Worm (Caenorhabditis elegans) whole organism, L1 larva: ENCODE results near the gene tsn-1.

ENCODE experiments used
- Y116A8C.19 ChIP-seq: sonication (generic microtip); optimal IDR thresholded peaks from 2 replicates; lab custom pipeline; 2016; ENCODE audit warnings: missing compliant biosample characterization, missing genetic modification characterization, borderline replicate concordance
- aha-1 ChIP-seq: fragments of 150-350 bp; optimal IDR thresholded peaks from 2 replicates; lab custom pipeline; 2014; ENCODE audit warnings: missing biosample characterization, missing genetic modification characterization
- alr-1 ChIP-seq: fragments of 200-800 bp; sonication (Bioruptor generic); optimal IDR thresholded peaks from 2 replicates; lab custom pipeline; 2018; ENCODE audit warnings: borderline replicate concordance, mild to moderate bottlenecking, missing genetic modification characterization, missing compliant biosample characterization
- ama-1 ChIP-seq: fragments of 150-350 bp; optimal IDR thresholded peaks from 2 replicates; lab custom pipeline; 2014
- blmp-1 ChIP-seq: fragments of 150-350 bp; optimal IDR thresholded peaks from 2 replicates; lab custom pipeline; 2014; ENCODE audit warnings: missing biosample characterization, missing genetic modification characterization
- ceh-8 ChIP-seq: fragments of 200-800 bp; sonication (Bioruptor generic); optimal IDR thresholded peaks from 2 replicates; lab custom pipeline; 2018; ENCODE audit warnings: mild to moderate bottlenecking, missing genetic modification characterization, moderate library complexity, missing compliant biosample characterization
- ceh-82 ChIP-seq, 3 experiments: fragments of 150-350 bp in 1 of 3; sonication (generic microtip) in 2 of 3; optimal IDR thresholded peaks; 2 replicates each; lab custom pipeline; 2014 to 2017; ENCODE audit warnings: missing biosample characterization in 3 of 3, missing genetic modification characterization in 3 of 3
- dpl-1 ChIP-seq, 3 experiments: fragments of 150-350 bp in 2 of 3; sonication (generic microtip) in 1 of 3; optimal IDR thresholded peaks; 2 replicates each; lab custom pipeline; 2014 to 2017; ENCODE audit warnings: missing biosample characterization in 3 of 3, missing genetic modification characterization in 3 of 3, missing genetic modification reagents in 3 of 3
- dsc-1 ChIP-seq: sonication (generic microtip); optimal IDR thresholded peaks from 2 replicates; lab custom pipeline; 2016; ENCODE audit warnings: mild to moderate bottlenecking, missing genetic modification characterization, missing compliant biosample characterization
- efl-1 ChIP-seq, 4 experiments: fragments of 150-350 bp; optimal IDR thresholded peaks in 3 of 4; peaks in 1 of 4; 1 replicate in 1 of 4; 2 replicates in 3 of 4; lab custom pipeline; 2014; ENCODE audit warnings: missing biosample characterization in 2 of 4, missing genetic modification characterization in 2 of 4, missing genetic modification reagents in 2 of 4
- efl-3 ChIP-seq: fragments of 200-800 bp; sonication (Bioruptor generic); optimal IDR thresholded peaks from 2 replicates; lab custom pipeline; 2018; ENCODE audit warnings: mild to moderate bottlenecking, missing genetic modification characterization, missing compliant biosample characterization
- egl-13 ChIP-seq: sonication (generic microtip); optimal IDR thresholded peaks from 2 replicates; lab custom pipeline; 2016; ENCODE audit warnings: missing genotype, missing genetic modification reagents, missing genetic modification characterization, missing compliant biosample characterization
- egl-27 ChIP-seq, 2 experiments: fragments of 150-350 bp in 1 of 2; sonication (generic microtip); optimal IDR thresholded peaks; 3 replicates each; lab custom pipeline; 2017 to 2018; ENCODE audit warnings: missing biosample characterization in 2 of 2, missing genetic modification characterization in 2 of 2, missing genetic modification reagents in 2 of 2
- elt-2 ChIP-seq: sonication (generic microtip); optimal IDR thresholded peaks from 2 replicates; lab custom pipeline; 2016; ENCODE audit warnings: missing genetic modification characterization, mild to moderate bottlenecking, inconsistent platforms, missing compliant biosample characterization, missing genetic modification reagents
- grh-1 ChIP-seq: fragments of 200-800 bp; sonication (Bioruptor generic); IDR thresholded peaks from 2 replicates; pipeline ENCODE4 v1.3.6; 2022; ENCODE audit warnings: missing genetic modification reagents, missing genetic modification characterization, missing compliant biosample characterization
- hlh-17 ChIP-seq: fragments of 200-800 bp; sonication (Bioruptor generic); optimal IDR thresholded peaks from 2 replicates; lab custom pipeline; 2018; ENCODE audit warnings: missing genetic modification characterization, mild to moderate bottlenecking, missing compliant biosample characterization, moderate library complexity, borderline replicate concordance
- hpl-2 ChIP-seq: fragments of 150-350 bp; optimal IDR thresholded peaks from 2 replicates; lab custom pipeline; 2014; ENCODE audit warnings: missing biosample characterization, missing genetic modification reagents, missing genetic modification characterization
- jun-1 ChIP-seq: fragments of 150-350 bp; optimal IDR thresholded peaks from 2 replicates; lab custom pipeline; 2014; ENCODE audit warnings: missing biosample characterization, missing genetic modification reagents, missing genetic modification characterization
- lin-14 ChIP-seq: fragments of 200-800 bp; sonication (Bioruptor generic); optimal IDR thresholded peaks from 2 replicates; lab custom pipeline; 2018; ENCODE audit warnings: mild to moderate bottlenecking, missing genetic modification characterization, moderate library complexity, missing compliant biosample characterization
- lin-15B ChIP-seq: fragments of 150-350 bp; sonication (generic microtip); optimal IDR thresholded peaks from 3 replicates; lab custom pipeline; 2014; ENCODE audit warnings: missing biosample characterization, missing genetic modification characterization
- lin-35 ChIP-seq, 2 experiments: fragments of 150-350 bp; optimal IDR thresholded peaks; 2 replicates each; lab custom pipeline; 2014; ENCODE audit warnings: missing biosample characterization in 2 of 2, missing genetic modification characterization in 2 of 2, missing genetic modification reagents in 2 of 2
- lir-3 ChIP-seq: sonication (generic microtip); optimal IDR thresholded peaks from 2 replicates; lab custom pipeline; 2016; ENCODE audit warnings: mild to moderate bottlenecking, missing genetic modification characterization, moderate library complexity, missing compliant biosample characterization; ENCODE audit not compliant: poor library complexity
- lsy-2 ChIP-seq, 2 experiments: fragments of 150-350 bp; optimal IDR thresholded peaks; 2 replicates each; lab custom pipeline; 2014; ENCODE audit warnings: missing biosample characterization in 2 of 2, missing genetic modification characterization in 2 of 2
- mdl-1 ChIP-seq, 2 experiments: fragments of 150-350 bp; optimal IDR thresholded peaks; 2 replicates each; lab custom pipeline; 2014 to 2017; ENCODE audit warnings: missing biosample characterization in 2 of 2, missing genetic modification characterization in 2 of 2, inconsistent platforms in 1 of 2
- mef-2 ChIP-seq: fragments of 150-350 bp; optimal IDR thresholded peaks from 2 replicates; lab custom pipeline; 2014; ENCODE audit warnings: missing biosample characterization, missing genetic modification characterization
- mep-1 ChIP-seq: fragments of 150-350 bp; optimal IDR thresholded peaks from 2 replicates; lab custom pipeline; 2014; ENCODE audit warnings: missing biosample characterization, missing genetic modification characterization
- nhr-11 ChIP-seq: fragments of 150-350 bp; optimal IDR thresholded peaks from 2 replicates; lab custom pipeline; 2014; ENCODE audit warnings: missing biosample characterization, missing genetic modification characterization
- nhr-19 ChIP-seq: fragments of 200-800 bp; sonication (Bioruptor generic); conservative IDR thresholded peaks from 2 replicates; pipeline ENCODE4 v1.3.6; 2022; ENCODE audit warnings: missing genetic modification characterization, missing compliant biosample characterization
- nhr-20 ChIP-seq: sonication (generic microtip); optimal IDR thresholded peaks from 2 replicates; lab custom pipeline; 2016; ENCODE audit warnings: mild to moderate bottlenecking, missing genetic modification characterization, missing compliant biosample characterization
- nhr-237 ChIP-seq: fragments of 150-350 bp; optimal IDR thresholded peaks from 2 replicates; lab custom pipeline; 2014; ENCODE audit warnings: missing biosample characterization, missing genetic modification characterization
- nhr-71 ChIP-seq: sonication (generic microtip); optimal IDR thresholded peaks from 2 replicates; lab custom pipeline; 2016; ENCODE audit warnings: mild to moderate bottlenecking, missing genetic modification characterization, moderate library complexity, missing compliant biosample characterization
- nhr-76 ChIP-seq: sonication (generic microtip); optimal IDR thresholded peaks from 2 replicates; lab custom pipeline; 2017; ENCODE audit warnings: missing biosample characterization, missing genetic modification characterization
- nhr-84 ChIP-seq: sonication (generic microtip); optimal IDR thresholded peaks from 2 replicates; lab custom pipeline; 2017; ENCODE audit warnings: missing biosample characterization, missing genetic modification characterization
- nhr-85 ChIP-seq: sonication (generic microtip); peaks from one replicate; lab custom pipeline; 2016; ENCODE audit warnings: missing genetic modification characterization, inconsistent platforms, missing compliant biosample characterization
- pag-3 ChIP-seq: sonication (generic microtip); optimal IDR thresholded peaks from 2 replicates; lab custom pipeline; 2017; ENCODE audit warnings: missing genetic modification characterization, mild to moderate bottlenecking, missing compliant biosample characterization, antibody characterized with exemption, borderline replicate concordance; ENCODE audit not compliant: insufficient read depth
- pqm-1 ChIP-seq: sonication (generic microtip); optimal IDR thresholded peaks from 3 replicates; lab custom pipeline; 2017; ENCODE audit warnings: missing biosample characterization, missing genetic modification characterization
- skn-1 ChIP-seq: fragments of 150-350 bp; optimal IDR thresholded peaks from 2 replicates; lab custom pipeline; 2014; ENCODE audit warnings: missing biosample characterization, missing genetic modification characterization
- snu-23 ChIP-seq: sonication (generic microtip); optimal IDR thresholded peaks from 2 replicates; lab custom pipeline; 2016; ENCODE audit warnings: missing genetic modification characterization, missing compliant biosample characterization
- sox-4 ChIP-seq: sonication (generic microtip); optimal IDR thresholded peaks from 2 replicates; lab custom pipeline; 2016; ENCODE audit warnings: missing genetic modification characterization, missing compliant biosample characterization
- swsn-7 ChIP-seq: sonication (generic microtip); optimal IDR thresholded peaks from 2 replicates; lab custom pipeline; 2016; ENCODE audit warnings: missing genetic modification characterization, missing compliant biosample characterization
- tbx-2 ChIP-seq: sonication (generic microtip); optimal IDR thresholded peaks from 2 replicates; lab custom pipeline; 2016; ENCODE audit warnings: missing genetic modification characterization, missing compliant biosample characterization
- unc-86 ChIP-seq: sonication (generic microtip); optimal IDR thresholded peaks from 2 replicates; lab custom pipeline; 2016; ENCODE audit warnings: missing genetic modification characterization, missing compliant biosample characterization
- ztf-4 ChIP-seq: fragments of 150-350 bp; optimal IDR thresholded peaks from 2 replicates; lab custom pipeline; 2014; ENCODE audit warnings: missing biosample characterization, missing genetic modification characterization

tsn-1 gene

DNA sequence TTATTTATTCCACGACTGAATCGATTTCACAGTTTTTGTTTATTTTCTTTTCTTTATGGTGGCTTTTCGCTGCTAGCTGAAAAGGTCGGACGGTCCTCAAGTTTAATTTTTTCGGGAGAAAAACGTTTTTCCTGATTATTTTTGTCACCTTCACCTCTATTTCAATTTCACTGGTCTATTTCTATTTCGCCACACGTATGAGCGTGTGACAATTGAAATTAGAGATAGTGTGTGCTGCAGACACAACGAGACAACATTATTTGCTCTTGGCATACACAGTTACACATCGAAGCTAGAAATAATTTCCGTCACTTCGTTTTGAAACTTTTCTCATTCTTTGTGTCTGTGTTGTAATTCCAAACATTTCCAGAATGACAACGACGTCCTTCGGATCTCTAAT, 9.1 kb downstream of the tsn-1 start, which contains the start of gene F41C3.8:
Gene F41C3.8 (plus strand): TSS at position 371 of the 400 bp plus-strand sequence.
- TF ChIP-seq sox-4: no peak
- TF ChIP-seq egl-13: no peak
- TF ChIP-seq elt-2 (tag; lab: Kevin White, UChicago): peak; percentile 33
- TF ChIP-seq lir-3 (tag; lab: Kevin White, UChicago): no peak
- TF ChIP-seq lin-35 (GFP tag; optimal IDR thresholded peaks at IDR 0.05; lab: Kevin White, UChicago): peak in 1 of 2 experiments; percentile 21

DNA sequence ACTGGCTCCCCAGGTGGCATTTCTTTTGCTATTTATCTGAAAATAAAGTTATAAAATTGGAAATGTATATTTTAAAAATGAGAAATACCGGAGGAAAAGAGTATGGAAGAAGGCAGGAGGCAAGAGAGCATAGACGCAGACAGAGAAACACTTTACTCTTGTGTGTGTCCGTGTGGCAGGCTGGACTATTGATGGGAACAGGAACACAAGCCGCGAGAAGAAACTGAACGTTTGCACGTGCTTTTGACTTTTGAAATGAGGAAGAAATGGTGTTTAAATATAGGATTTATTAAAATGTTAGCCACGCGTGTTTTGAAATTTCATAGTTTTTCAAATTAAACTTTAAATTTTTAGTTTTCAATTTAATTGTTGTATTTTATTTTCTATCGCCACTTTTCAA, 19.5 kb downstream of the tsn-1 start, which contains the start of gene F10G7.10:
Gene F10G7.10 (minus strand): TSS at position 145 of the 400 bp plus-strand sequence.
- no peak for TF ChIP-seq efl-1 (optimal IDR thresholded peaks at IDR 0.05; lab: Kevin White, UChicago)
- no peak for TF ChIP-seq efl-1 (GFP tag; optimal IDR thresholded peaks at IDR 0.05 in 1 of 2; lab: Kevin White, UChicago)
- TF ChIP-seq mef-2: no peak
- TF ChIP-seq ceh-82 (tag; optimal IDR thresholded peaks at IDR 0.05; lab: Kevin White, UChicago): no peak
- TF ChIP-seq nhr-85 (tag; lab: Kevin White, UChicago): no peak
- TF ChIP-seq nhr-84 (tag; lab: Kevin White, UChicago): no peak
- no peak for TF ChIP-seq pqm-1
- no peak for TF ChIP-seq nhr-237 (tag; lab: Kevin White, UChicago)
- TF ChIP-seq unc-86 (tag; lab: Kevin White, UChicago): no peak
- TF ChIP-seq hpl-2 (GFP tag; lab: Kevin White, UChicago): no peak
- TF ChIP-seq mdl-1 (tag; optimal IDR thresholded peaks at IDR 0.05; lab: Kevin White, UChicago): peak in 1 of 2 experiments; percentile 19
- peak in 1 of 3 experiments; percentile 4 for TF ChIP-seq dpl-1 (GFP tag; optimal IDR thresholded peaks at IDR 0.05; lab: Kevin White, UChicago)
- TF ChIP-seq ceh-8: no peak
- no peak for TF ChIP-seq egl-13
- TF ChIP-seq nhr-76 (tag; lab: Kevin White, UChicago): no peak
- TF ChIP-seq pag-3 (tag; lab: Kevin White, UChicago): no peak
- no peak for TF ChIP-seq lsy-2 (tag; optimal IDR thresholded peaks at IDR 0.05; lab: Kevin White, UChicago)
- no peak for TF ChIP-seq nhr-20 (tag; lab: Kevin White, UChicago)
- TF ChIP-seq nhr-19 (GFP tag; lab: Robert Waterston, UW): no peak
- TF ChIP-seq nhr-11: no peak
- peak; percentile 56 for TF ChIP-seq lin-14 (GFP tag; lab: Kevin White, UChicago)
- no peak for TF ChIP-seq snu-23 (GFP tag; lab: Kevin White, UChicago)
- TF ChIP-seq lin-35 (GFP tag; optimal IDR thresholded peaks at IDR 0.05; lab: Kevin White, UChicago): no peak
- peak; percentile 15 for TF ChIP-seq mep-1 (tag; lab: Kevin White, UChicago)
- no peak for TF ChIP-seq nhr-71 (tag; lab: Kevin White, UChicago)
- TF ChIP-seq hlh-17 (GFP tag; lab: Kevin White, UChicago): no peak
- no peak for TF ChIP-seq ztf-4 (tag; lab: Kevin White, UChicago)
- TF ChIP-seq egl-27 (tag; optimal IDR thresholded peaks at IDR 0.05; lab: Kevin White, UChicago): no peak

DNA sequence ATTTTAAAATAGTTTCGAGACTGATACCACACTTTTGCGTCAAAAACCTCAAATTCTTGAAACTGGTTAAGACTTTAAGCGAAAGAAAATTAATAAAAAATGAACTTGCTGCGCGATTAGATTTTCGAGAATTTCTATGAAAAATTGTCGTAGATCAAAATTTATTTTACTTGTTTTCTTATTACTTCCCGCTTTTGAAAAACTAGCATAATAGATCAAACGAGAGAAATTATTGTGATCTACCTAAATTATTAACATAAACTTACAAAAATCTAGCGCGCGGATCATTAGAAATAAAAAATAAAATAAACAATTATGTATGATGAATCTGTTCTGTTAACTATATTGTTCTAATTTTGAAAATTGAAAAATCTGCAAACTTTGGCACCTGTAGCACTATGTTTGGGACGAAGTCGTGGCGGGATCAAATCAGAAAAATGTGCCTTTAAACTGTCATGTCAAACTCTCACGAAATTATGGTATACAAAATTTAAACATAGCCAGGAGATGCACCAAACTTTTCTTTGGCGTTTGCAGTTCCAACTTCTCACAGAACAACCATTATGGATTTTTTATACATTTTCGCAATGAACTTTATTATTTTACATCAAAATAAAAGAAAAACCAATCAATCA, 20.2 kb downstream of the tsn-1 start:
- TF ChIP-seq elt-2 (tag; lab: Kevin White, UChicago) (peak; percentile 35), ama-1 (peak; percentile 10), mef-2 (no peak), aha-1 (no peak), grh-1 (GFP tag; lab: Robert Waterston, UW) (no peak), nhr-11 (no peak), swsn-7 (tag; lab: Kevin White, UChicago) (no peak), alr-1 (tag; lab: Kevin White, UChicago) (no peak)

DNA sequence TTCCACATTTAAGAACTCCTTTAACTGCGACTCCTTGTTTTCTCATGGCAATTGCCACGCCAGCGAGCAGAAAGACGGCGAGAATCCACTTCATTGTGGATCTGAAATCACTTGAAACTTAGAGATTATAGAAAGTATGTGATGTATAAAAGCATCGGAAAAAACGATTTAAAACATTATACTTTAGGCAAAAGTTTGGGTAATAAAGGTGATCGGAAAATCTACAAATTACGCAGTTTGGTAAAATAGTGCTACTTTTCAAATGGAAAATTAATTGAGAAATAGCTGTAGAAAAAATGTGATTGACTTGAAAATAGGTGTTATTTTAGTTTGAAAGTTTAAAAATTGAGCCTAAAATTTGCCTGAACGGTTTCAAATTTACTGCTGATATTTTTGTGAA, 21.1 kb downstream of the tsn-1 start, which contains the start of gene ttr-41:
Gene ttr-41 (minus strand): TSS at position 101 of the 400 bp plus-strand sequence.
- TF ChIP-seq Y116A8C.19 (no peak), blmp-1 (tag; lab: Kevin White, UChicago) (no peak), lir-3 (tag; lab: Kevin White, UChicago) (no peak), dsc-1 (tag; lab: Kevin White, UChicago) (no peak), jun-1 (tag; lab: Kevin White, UChicago) (no peak), lin-15B (no peak), hlh-17 (GFP tag; lab: Kevin White, UChicago) (no peak), efl-3 (GFP tag; lab: Kevin White, UChicago) (no peak), mef-2 (no peak), tbx-2 (no peak), skn-1 (no peak), grh-1 (GFP tag; lab: Robert Waterston, UW) (no peak), swsn-7 (tag; lab: Kevin White, UChicago) (no peak), nhr-71 (tag; lab: Kevin White, UChicago) (no peak)
